Worm (Caenorhabditis elegans) whole organism, L4 larva: Measurements from ENCODE around the gene egg-3.

Experiments
- F10B5.3 ChIP-seq: sonication (generic microtip); optimal IDR thresholded peaks from 2 replicates; lab custom pipeline; 2016; ENCODE audit warnings: mild to moderate bottlenecking, missing genetic modification characterization, missing compliant biosample characterization
- F26F4.8 ChIP-seq: fragments of 200-800 bp; sonication (Bioruptor generic); conservative IDR thresholded peaks from 2 replicates; pipeline ENCODE4 v1.3.6; 2022; ENCODE audit warnings: missing genetic modification characterization, missing compliant biosample characterization
- F37D6.2 ChIP-seq: sonication (generic microtip); optimal IDR thresholded peaks from 2 replicates; lab custom pipeline; 2016; ENCODE audit warnings: mild to moderate bottlenecking, missing genetic modification characterization, missing compliant biosample characterization
- F49E8.2 ChIP-seq: sonication (generic microtip); optimal IDR thresholded peaks from 2 replicates; lab custom pipeline; 2016; ENCODE audit warnings: missing compliant biosample characterization, mild to moderate bottlenecking, missing genetic modification characterization, borderline replicate concordance
- T20F7.1 ChIP-seq: fragments of 200-800 bp; sonication (Bioruptor generic); optimal IDR thresholded peaks from 2 replicates; lab custom pipeline; 2018; ENCODE audit warnings: mild to moderate bottlenecking, missing genetic modification characterization, missing compliant biosample characterization
- T26A8.4 ChIP-seq: fragments of 200-800 bp; sonication (Bioruptor generic); IDR thresholded peaks from 2 replicates; pipeline ENCODE4 v1.3.6; 2022; ENCODE audit warnings: missing genetic modification characterization, missing compliant biosample characterization
- Y105C5A.15 ChIP-seq: fragments of 200-800 bp; sonication (Bioruptor generic); IDR thresholded peaks from 2 replicates; pipeline ENCODE4 v1.3.6; 2022; ENCODE audit warnings: missing genetic modification characterization, missing compliant biosample characterization
- Y48G9A.11 ChIP-seq: fragments of 200-800 bp; sonication (Bioruptor generic); IDR thresholded peaks from 2 replicates; pipeline ENCODE4 v1.3.6; 2022; ENCODE audit warnings: missing genetic modification reagents, missing genetic modification characterization, missing compliant biosample characterization
- Y75B8A.6 ChIP-seq: fragments of 200-800 bp; sonication (Bioruptor generic); IDR thresholded peaks from 2 replicates; pipeline ENCODE4 v1.3.6; 2022; ENCODE audit warnings: missing genetic modification reagents, missing genetic modification characterization, missing compliant biosample characterization
- ZK337.2 ChIP-seq: fragments of 200-800 bp; sonication (Bioruptor generic); IDR thresholded peaks from 2 replicates; pipeline ENCODE4 v1.3.6; 2022; ENCODE audit warnings: missing genetic modification reagents, missing genetic modification characterization, missing compliant biosample characterization
- ZK546.5 ChIP-seq, 2 experiments: sonication (generic microtip); optimal IDR thresholded peaks; 2 replicates each; lab custom pipeline; 2017; ENCODE audit warnings: missing biosample characterization in 2 of 2, missing genetic modification characterization in 2 of 2
- aly-2 ChIP-seq: sonication (generic microtip); optimal IDR thresholded peaks from 2 replicates; lab custom pipeline; 2018; ENCODE audit warnings: missing biosample characterization, missing genetic modification characterization
- ceh-28 ChIP-seq: fragments of 150-350 bp; optimal IDR thresholded peaks from 2 replicates; lab custom pipeline; 2014; ENCODE audit warnings: missing biosample characterization, missing genetic modification reagents, missing genetic modification characterization
- ces-1 ChIP-seq: fragments of 150-350 bp; sonication (generic microtip); optimal IDR thresholded peaks from 4 replicates; lab custom pipeline; 2014; ENCODE audit warnings: missing biosample characterization, missing genetic modification reagents, missing genetic modification characterization
- daf-16 ChIP-seq, 3 experiments: sonication (generic microtip); optimal IDR thresholded peaks; 2 replicates each; lab custom pipeline; 2016 to 2017; ENCODE audit warnings: missing genetic modification characterization in 3 of 3, missing genetic modification reagents in 3 of 3, mild to moderate bottlenecking in 2 of 3, missing compliant biosample characterization in 2 of 3, missing biosample characterization in 1 of 3, moderate library complexity in 1 of 3
- daf-19 ChIP-seq: fragments of 200-800 bp; sonication (Bioruptor generic); conservative IDR thresholded peaks from 2 replicates; pipeline ENCODE4 v1.3.6; 2022; ENCODE audit warnings: missing genetic modification characterization, missing compliant biosample characterization
- dmd-9 ChIP-seq: fragments of 200-800 bp; sonication (Bioruptor generic); IDR thresholded peaks from 2 replicates; pipeline ENCODE4 v1.3.6; 2022; ENCODE audit warnings: missing genetic modification reagents, missing genetic modification characterization, missing compliant biosample characterization
- egl-43 ChIP-seq: fragments of 200-800 bp; sonication (Bioruptor generic); IDR thresholded peaks from 2 replicates; pipeline ENCODE4 v1.3.6; 2022; ENCODE audit warnings: missing genetic modification reagents, missing genetic modification characterization, missing compliant biosample characterization
- fkh-10 ChIP-seq: fragments of 150-350 bp; optimal IDR thresholded peaks from 2 replicates; lab custom pipeline; 2014; ENCODE audit warnings: missing biosample characterization, missing genetic modification reagents, missing genetic modification characterization
- gei-8 ChIP-seq: fragments of 200-800 bp; sonication (Bioruptor generic); optimal IDR thresholded peaks from 2 replicates; lab custom pipeline; 2018; ENCODE audit warnings: mild to moderate bottlenecking, missing genetic modification characterization, missing compliant biosample characterization
- hif-1 ChIP-seq, 2 experiments: sonication (generic microtip); optimal IDR thresholded peaks; 2 replicates each; lab custom pipeline; 2016 to 2017; ENCODE audit warnings: missing compliant biosample characterization in 2 of 2, missing genetic modification characterization in 2 of 2, missing genetic modification reagents in 2 of 2, missing genotype in 2 of 2, mild to moderate bottlenecking in 1 of 2
- hlh-30 ChIP-seq: sonication (generic microtip); optimal IDR thresholded peaks from 2 replicates; lab custom pipeline; 2017; ENCODE audit warnings: antibody characterized with exemption, mild to moderate bottlenecking, missing genetic modification characterization, missing compliant biosample characterization; ENCODE audit not compliant: insufficient read depth
- hmg-1.1 ChIP-seq: fragments of 200-800 bp; sonication (Bioruptor generic); IDR thresholded peaks from 2 replicates; pipeline ENCODE4 v1.3.6; 2022; ENCODE audit warnings: missing genetic modification reagents, missing genetic modification characterization, missing compliant biosample characterization
- jun-1 ChIP-seq: fragments of 150-350 bp; optimal IDR thresholded peaks from 2 replicates; lab custom pipeline; 2014; ENCODE audit warnings: missing biosample characterization, missing genetic modification reagents, missing genetic modification characterization
- lin-1 ChIP-seq: fragments of 200-800 bp; sonication (Bioruptor generic); IDR thresholded peaks from 2 replicates; pipeline ENCODE4 v1.3.6; 2022; ENCODE audit warnings: missing genetic modification reagents, missing genetic modification characterization, missing compliant biosample characterization
- lin-38 ChIP-seq: fragments of 200-800 bp; sonication (Bioruptor generic); IDR thresholded peaks from 2 replicates; pipeline ENCODE4 v1.3.6; 2022; ENCODE audit warnings: missing genetic modification reagents, missing genetic modification characterization, missing compliant biosample characterization
- lir-3 ChIP-seq: sonication (generic microtip); optimal IDR thresholded peaks from 2 replicates; lab custom pipeline; 2016; ENCODE audit warnings: mild to moderate bottlenecking, missing genetic modification characterization, missing compliant biosample characterization
- lsy-2 ChIP-seq, 2 experiments: fragments of 150-350 bp in 1 of 2; sonication (generic microtip) in 1 of 2; optimal IDR thresholded peaks; 2 replicates each; lab custom pipeline; 2014 to 2017; ENCODE audit warnings: missing biosample characterization in 2 of 2, missing genetic modification characterization in 2 of 2
- madf-5 ChIP-seq, 2 experiments: fragments of 200-800 bp; sonication (Bioruptor generic); IDR thresholded peaks; 2 replicates each; pipeline ENCODE4 v1.3.6; 2022; ENCODE audit warnings: missing compliant biosample characterization in 2 of 2, missing genetic modification characterization in 2 of 2
- madf-9 ChIP-seq: fragments of 200-800 bp; sonication (Bioruptor generic); conservative IDR thresholded peaks from 2 replicates; pipeline ENCODE4 v1.3.6; 2022; ENCODE audit warnings: missing genetic modification reagents, missing genetic modification characterization, missing compliant biosample characterization
- mdt-29 ChIP-seq: fragments of 200-800 bp; sonication (Bioruptor generic); IDR thresholded peaks from 2 replicates; pipeline ENCODE4 v1.3.6; 2022; ENCODE audit warnings: missing genetic modification reagents, missing genetic modification characterization, missing compliant biosample characterization
- mep-1 ChIP-seq: fragments of 150-350 bp; sonication (generic microtip); optimal IDR thresholded peaks from 3 replicates; lab custom pipeline; 2014; ENCODE audit warnings: missing biosample characterization, missing genetic modification characterization
- mes-2 ChIP-seq: sonication (generic microtip); optimal IDR thresholded peaks from 2 replicates; lab custom pipeline; 2016; ENCODE audit warnings: missing genotype, mild to moderate bottlenecking, missing genetic modification characterization, missing compliant biosample characterization; ENCODE audit not compliant: poor library complexity, severe bottlenecking
- mxl-2 ChIP-seq: fragments of 200-800 bp; sonication (Bioruptor generic); conservative IDR thresholded peaks from 2 replicates; pipeline ENCODE4 v1.3.6; 2022; ENCODE audit warnings: missing genetic modification reagents, missing genetic modification characterization, missing compliant biosample characterization
- nhr-11 ChIP-seq: fragments of 150-350 bp; optimal IDR thresholded peaks from 2 replicates; lab custom pipeline; 2014; ENCODE audit warnings: missing biosample characterization, missing genetic modification characterization
- nhr-111 ChIP-seq: fragments of 200-800 bp; sonication (Bioruptor generic); optimal IDR thresholded peaks from 2 replicates; lab custom pipeline; 2018; ENCODE audit warnings: mild to moderate bottlenecking, missing genetic modification characterization, missing compliant biosample characterization
- nhr-48 ChIP-seq: sonication (generic microtip); optimal IDR thresholded peaks from 2 replicates; lab custom pipeline; 2016; ENCODE audit warnings: mild to moderate bottlenecking, missing genetic modification characterization, missing compliant biosample characterization
- php-3 ChIP-seq: fragments of 200-800 bp; sonication (Bioruptor generic); IDR thresholded peaks from 2 replicates; pipeline ENCODE4 v1.3.6; 2022; ENCODE audit warnings: missing genetic modification reagents, missing genetic modification characterization, missing compliant biosample characterization
- rbr-2 ChIP-seq: sonication (generic microtip); optimal IDR thresholded peaks from 2 replicates; lab custom pipeline; 2016; ENCODE audit warnings: missing genotype, missing genetic modification characterization, missing compliant biosample characterization
- set-16 ChIP-seq: fragments of 200-800 bp; sonication (Bioruptor generic); IDR thresholded peaks from 2 replicates; pipeline ENCODE4 v1.3.6; 2022; ENCODE audit warnings: missing genetic modification reagents, missing genetic modification characterization, missing compliant biosample characterization
- skn-1 ChIP-seq: fragments of 150-350 bp; optimal IDR thresholded peaks from 2 replicates; lab custom pipeline; 2014; ENCODE audit warnings: missing biosample characterization, missing genetic modification characterization
- snpc-1.2 ChIP-seq: fragments of 200-800 bp; sonication (Bioruptor generic); IDR thresholded peaks from 2 replicates; pipeline ENCODE4 v1.3.6; 2022; ENCODE audit warnings: missing genetic modification reagents, missing genetic modification characterization, missing compliant biosample characterization
- snpc-4 ChIP-seq: fragments of 150-350 bp; optimal IDR thresholded peaks from 2 replicates; lab custom pipeline; 2014; ENCODE audit warnings: missing biosample characterization, missing genetic modification characterization
- spr-3 ChIP-seq: fragments of 200-800 bp; sonication (Bioruptor generic); optimal IDR thresholded peaks from 2 replicates; lab custom pipeline; 2018; ENCODE audit warnings: mild to moderate bottlenecking, missing genetic modification characterization, missing compliant biosample characterization
- unc-130 ChIP-seq: sonication (generic microtip); optimal IDR thresholded peaks from 2 replicates; lab custom pipeline; 2016; ENCODE audit warnings: missing genetic modification reagents, missing genetic modification characterization, missing compliant biosample characterization
- unc-39 ChIP-seq: sonication (generic microtip); optimal IDR thresholded peaks from 2 replicates; lab custom pipeline; 2017; ENCODE audit warnings: missing biosample characterization, missing genetic modification characterization
- zag-1 ChIP-seq: fragments of 150-350 bp; optimal IDR thresholded peaks from 2 replicates; lab custom pipeline; 2014; ENCODE audit warnings: missing biosample characterization, missing genetic modification characterization
- zfp-3 ChIP-seq: fragments of 200-800 bp; sonication (Bioruptor generic); conservative IDR thresholded peaks from 2 replicates; pipeline ENCODE4 v1.3.6; 2022; ENCODE audit warnings: missing genetic modification reagents, missing genetic modification characterization, missing compliant biosample characterization
- ztf-7 ChIP-seq: fragments of 150-350 bp; optimal IDR thresholded peaks from 2 replicates; lab custom pipeline; 2014; ENCODE audit warnings: missing biosample characterization, missing genetic modification characterization

The egg-3 gene

ce11 chrII:10925804-10926570 lies 41.7 kb upstream of the egg-3 start, which contains the start of gene metr-1:
TSS of gene metr-1 (plus strand) at chrII:10926561.
- TF ChIP-seq F10B5.3 (tag; lab: Kevin White, UChicago) (no peak), set-16 (GFP tag; lab: Robert Waterston, UW) (no peak), zfp-3 (GFP tag; lab: Robert Waterston, UW) (no peak), hlh-30 (tag; lab: Kevin White, UChicago) (peak; percentile 55), unc-39 (no peak), jun-1 (tag; lab: Kevin White, UChicago) (no peak), lir-3 (tag; lab: Kevin White, UChicago) (no peak), mep-1 (no peak), daf-19 (GFP tag; lab: Robert Waterston, UW) (no peak), unc-130 (GFP tag; lab: Kevin White, UChicago) (peak; percentile 66), F26F4.8 (GFP tag; lab: Robert Waterston, UW) (no peak), madf-9 (GFP tag; lab: Robert Waterston, UW) (no peak), aly-2 (tag; lab: Kevin White, UChicago) (no peak), ztf-7 (tag; lab: Kevin White, UChicago) (no peak), hif-1 (tag; optimal IDR thresholded peaks at IDR 0.05; lab: Kevin White, UChicago) (no peak), dmd-9 (GFP tag; lab: Robert Waterston, UW) (no peak), ZK546.5 (tag; optimal IDR thresholded peaks at IDR 0.05; lab: Kevin White, UChicago) (no peak), ceh-28 (tag; lab: Kevin White, UChicago) (no peak), egl-43 (GFP tag; lab: Robert Waterston, UW) (no peak), ZK337.2 (GFP tag; lab: Robert Waterston, UW) (0 out of 2 replicates have a peak, but pooled peaks have one; percentile 34), nhr-111 (GFP tag; lab: Kevin White, UChicago) (no peak), T20F7.1 (GFP tag; lab: Kevin White, UChicago) (no peak), Y75B8A.6 (GFP tag; lab: Robert Waterston, UW) (no peak), fkh-10 (no peak), snpc-1.2 (GFP tag; lab: Robert Waterston, UW) (no peak; the same call in 1 of the 2 replicates), Y48G9A.11 (GFP tag; lab: Robert Waterston, UW) (no peak), nhr-48 (tag; lab: Kevin White, UChicago) (no peak), lin-1 (GFP tag; lab: Robert Waterston, UW) (no peak), lsy-2 (tag; optimal IDR thresholded peaks at IDR 0.05; lab: Kevin White, UChicago) (peak in 1 of 2 experiments; percentile 55), T26A8.4 (GFP tag; lab: Robert Waterston, UW) (no peak), mdt-29 (GFP tag; lab: Robert Waterston, UW) (no peak), mxl-2 (no peak), zag-1 (no peak), snpc-4 (tag; lab: Kevin White, UChicago) (no peak), php-3 (GFP tag; lab: Robert Waterston, UW) (no peak), nhr-11 (no peak), Y105C5A.15 (GFP tag; lab: Robert Waterston, UW) (no peak), lin-38 (GFP tag; lab: Robert Waterston, UW) (peak; percentile 43), skn-1 (no peak), hmg-1.1 (GFP tag; lab: Robert Waterston, UW) (0 out of 2 replicates have a peak, but pooled peaks have one; percentile 15), daf-16 (GFP tag; optimal IDR thresholded peaks at IDR 0.05; lab: Kevin White, UChicago) (no peak), daf-16 (tag; optimal IDR thresholded peaks at IDR 0.05; lab: Kevin White, UChicago) (peak; percentile 63), F49E8.2 (tag; lab: Kevin White, UChicago) (no peak), mes-2 (tag; lab: Kevin White, UChicago) (peak; percentile 89), spr-3 (GFP tag; lab: Kevin White, UChicago) (no peak), madf-5 (GFP tag; IDR thresholded peaks at IDR 0.05; lab: Robert Waterston, UW) (no peak), F37D6.2 (tag; lab: Kevin White, UChicago) (no peak), ces-1 (GFP tag; lab: Kevin White, UChicago) (no peak), rbr-2 (tag; lab: Kevin White, UChicago) (no peak), gei-8 (no peak)
